Worm (Caenorhabditis elegans) whole organism, late embryonic: Measurements from ENCODE around the gene spp-29.

ENCODE experiments used
- F13H6.1 ChIP-seq: sonication (generic microtip); optimal IDR thresholded peaks from 2 replicates; lab custom pipeline; 2016; ENCODE audit warnings: missing genetic modification characterization, missing compliant biosample characterization
- K02D7.2 ChIP-seq: sonication (generic microtip); optimal IDR thresholded peaks from 2 replicates; lab custom pipeline; 2017; ENCODE audit warnings: mild to moderate bottlenecking, missing genetic modification characterization, missing compliant biosample characterization
- K09A11.1 ChIP-seq: sonication (generic microtip); optimal IDR thresholded peaks from 2 replicates; lab custom pipeline; 2017; ENCODE audit warnings: antibody characterized with exemption, mild to moderate bottlenecking, missing genetic modification characterization, missing compliant biosample characterization; ENCODE audit not compliant: insufficient read depth
- ahr-1 ChIP-seq: sonication (generic microtip); optimal IDR thresholded peaks from 2 replicates; lab custom pipeline; 2016; ENCODE audit warnings: missing genetic modification characterization, missing compliant biosample characterization
- ceh-19 ChIP-seq: fragments of 200-800 bp; sonication (Bioruptor generic); optimal IDR thresholded peaks from 2 replicates; lab custom pipeline; 2018; ENCODE audit warnings: mild to moderate bottlenecking, missing genetic modification characterization, missing compliant biosample characterization
- ceh-2 ChIP-seq: sonication (generic microtip); optimal IDR thresholded peaks from 2 replicates; lab custom pipeline; 2016; ENCODE audit warnings: missing genotype, missing genetic modification characterization, missing compliant biosample characterization
- ceh-22 ChIP-seq: sonication (generic microtip); optimal IDR thresholded peaks from 2 replicates; lab custom pipeline; 2017; ENCODE audit warnings: missing biosample characterization, missing genetic modification characterization
- ceh-45 ChIP-seq: fragments of 200-800 bp; sonication (Bioruptor generic); IDR thresholded peaks from 2 replicates; pipeline ENCODE4 v1.3.6; 2022; ENCODE audit warnings: missing genetic modification reagents, missing genetic modification characterization, missing compliant biosample characterization
- ceh-6 ChIP-seq: fragments of 200-800 bp; sonication (Bioruptor generic); optimal IDR thresholded peaks from 2 replicates; lab custom pipeline; 2018; ENCODE audit warnings: mild to moderate bottlenecking, missing genetic modification characterization, missing compliant biosample characterization
- che-1 ChIP-seq: sonication (generic microtip); optimal IDR thresholded peaks from 2 replicates; lab custom pipeline; 2016; ENCODE audit warnings: mild to moderate bottlenecking, missing genetic modification characterization, missing compliant biosample characterization
- elt-4 ChIP-seq: sonication (generic microtip); optimal IDR thresholded peaks from 2 replicates; lab custom pipeline; 2016; ENCODE audit warnings: missing genetic modification characterization, missing compliant biosample characterization
- fkh-10 ChIP-seq: fragments of 150-350 bp; optimal IDR thresholded peaks from 2 replicates; lab custom pipeline; 2014; ENCODE audit warnings: missing biosample characterization, missing genetic modification reagents, missing genetic modification characterization
- fkh-6 ChIP-seq: sonication (generic microtip); optimal IDR thresholded peaks from 2 replicates; lab custom pipeline; 2016; ENCODE audit warnings: missing genetic modification characterization, missing compliant biosample characterization
- gmeb-2 ChIP-seq: sonication (generic microtip); optimal IDR thresholded peaks from 2 replicates; lab custom pipeline; 2016; ENCODE audit warnings: missing genetic modification characterization, inconsistent platforms, missing compliant biosample characterization
- hlh-13 ChIP-seq: fragments of 200-800 bp; sonication (Bioruptor generic); optimal IDR thresholded peaks from 2 replicates; lab custom pipeline; 2018; ENCODE audit warnings: mild to moderate bottlenecking, missing genetic modification characterization, missing compliant biosample characterization
- hlh-15 ChIP-seq: sonication (generic microtip); optimal IDR thresholded peaks from 2 replicates; lab custom pipeline; 2016; ENCODE audit warnings: missing genetic modification characterization, missing compliant biosample characterization
- hlh-6 ChIP-seq: sonication (generic microtip); optimal IDR thresholded peaks from 2 replicates; lab custom pipeline; 2016; ENCODE audit warnings: missing genotype, missing genetic modification characterization, missing compliant biosample characterization
- lin-11 ChIP-seq: fragments of 200-800 bp; sonication (Bioruptor generic); optimal IDR thresholded peaks from 2 replicates; lab custom pipeline; 2018; ENCODE audit warnings: mild to moderate bottlenecking, missing genetic modification characterization, missing compliant biosample characterization
- madf-2 ChIP-seq: sonication (generic microtip); optimal IDR thresholded peaks from 2 replicates; lab custom pipeline; 2017; ENCODE audit warnings: missing genetic modification characterization, missing compliant biosample characterization
- nhr-232 ChIP-seq: sonication (generic microtip); optimal IDR thresholded peaks from 2 replicates; lab custom pipeline; 2016; ENCODE audit warnings: missing genetic modification characterization, missing compliant biosample characterization
- npax-4 ChIP-seq: sonication (generic microtip); optimal IDR thresholded peaks from 2 replicates; lab custom pipeline; 2016; ENCODE audit warnings: missing genetic modification characterization, missing compliant biosample characterization
- pha-2 ChIP-seq: sonication (generic microtip); optimal IDR thresholded peaks from 2 replicates; lab custom pipeline; 2017; ENCODE audit warnings: mild to moderate bottlenecking, missing genetic modification characterization, missing compliant biosample characterization
- ref-2 ChIP-seq: sonication (generic microtip); optimal IDR thresholded peaks from 2 replicates; lab custom pipeline; 2016; ENCODE audit warnings: missing genetic modification characterization, missing compliant biosample characterization
- rnt-1 ChIP-seq: sonication (generic microtip); optimal IDR thresholded peaks from 2 replicates; lab custom pipeline; 2016; ENCODE audit warnings: missing genetic modification characterization, missing compliant biosample characterization
- tbx-2 ChIP-seq: sonication (generic microtip); optimal IDR thresholded peaks from 2 replicates; lab custom pipeline; 2016; ENCODE audit warnings: missing genetic modification characterization, missing compliant biosample characterization
- unc-3 ChIP-seq, 2 experiments: fragments of 200-800 bp in 1 of 2; sonication (Bioruptor generic) in 1 of 2; sonication (generic microtip) in 1 of 2; conservative IDR thresholded peaks in 1 of 2; optimal IDR thresholded peaks in 1 of 2; 2 replicates each; pipeline versions ENCODE4 v1.3.6 to Lab custom; 2016 to 2022; ENCODE audit warnings: missing compliant biosample characterization in 2 of 2, missing genetic modification characterization in 2 of 2, missing genetic modification reagents in 1 of 2

Gene spp-29

DNA sequence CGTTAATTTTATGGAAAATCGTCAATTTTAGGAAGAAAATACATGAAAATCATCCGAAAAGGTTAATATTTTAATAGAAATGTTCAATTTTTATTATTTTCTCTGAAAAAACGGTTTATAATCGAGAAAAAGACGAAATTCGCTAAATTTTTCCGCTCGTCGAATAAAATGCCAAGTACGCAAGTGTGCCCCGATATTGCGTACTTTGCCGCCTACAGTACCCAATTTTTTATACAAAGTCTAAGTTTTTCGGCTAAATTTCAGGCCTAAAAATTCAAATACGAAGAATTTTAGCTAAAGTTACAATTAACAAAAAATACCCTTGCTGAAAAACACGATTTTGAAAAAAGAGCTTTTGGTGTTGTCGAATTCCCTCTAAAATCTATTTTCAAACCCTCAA is 37.8 kb downstream of the spp-29 start:
- TF ChIP-seq nhr-232 (no peak), ceh-22 (tag; lab: Kevin White, UChicago) (no peak), tbx-2 (no peak), ceh-2 (tag; lab: Kevin White, UChicago) (no peak), unc-3 (GFP tag; conservative IDR thresholded peaks at IDR 0.05; lab: Robert Waterston, UW) (no peak), unc-3 (tag; optimal IDR thresholded peaks at IDR 0.05; lab: Kevin White, UChicago) (no peak), hlh-15 (tag; lab: Kevin White, UChicago) (no peak), F13H6.1 (tag; lab: Kevin White, UChicago) (no peak), ceh-45 (GFP tag; lab: Robert Waterston, UW) (no peak)
- TF ChIP-seq, all 69 proteins: peak for 0

DNA sequence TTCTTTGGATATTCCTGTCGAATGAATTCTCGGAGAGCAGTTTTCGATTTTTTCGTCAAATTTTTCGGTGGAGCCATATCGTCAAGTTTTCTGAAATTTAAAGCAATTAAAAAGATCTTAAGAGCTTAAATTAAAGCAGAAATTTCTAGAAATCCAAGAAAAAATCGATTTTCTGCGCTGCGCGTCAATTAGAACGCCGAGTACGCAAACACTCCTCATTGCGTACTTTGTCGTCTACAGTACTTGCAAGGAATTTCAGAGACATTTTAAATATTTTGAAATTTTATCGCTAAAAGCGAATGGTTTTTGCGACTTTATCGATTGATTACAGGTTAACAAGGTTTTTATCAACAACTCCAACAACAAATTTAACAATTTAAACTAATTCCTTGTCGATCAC is 41.4 kb downstream of the spp-29 start:
- TF ChIP-seq che-1 (tag; lab: Kevin White, UChicago) (no peak), hlh-13 (GFP tag; lab: Kevin White, UChicago) (no peak), ceh-45 (GFP tag; lab: Robert Waterston, UW) (no peak), pha-2 (no peak), gmeb-2 (tag; lab: Kevin White, UChicago) (no peak), ceh-22 (tag; lab: Kevin White, UChicago) (no peak), fkh-10 (no peak), rnt-1 (tag; lab: Kevin White, UChicago) (no peak), ceh-19 (GFP tag; lab: Kevin White, UChicago) (no peak), K02D7.2 (tag; lab: Kevin White, UChicago) (no peak), ref-2 (tag; lab: Kevin White, UChicago) (no peak), madf-2 (no peak), lin-11 (tag; lab: Kevin White, UChicago) (no peak), npax-4 (tag; lab: Kevin White, UChicago) (no peak), ahr-1 (no peak), nhr-232 (no peak), hlh-6 (tag; lab: Kevin White, UChicago) (no peak), fkh-6 (tag; lab: Kevin White, UChicago) (no peak), elt-4 (no peak)

DNA sequence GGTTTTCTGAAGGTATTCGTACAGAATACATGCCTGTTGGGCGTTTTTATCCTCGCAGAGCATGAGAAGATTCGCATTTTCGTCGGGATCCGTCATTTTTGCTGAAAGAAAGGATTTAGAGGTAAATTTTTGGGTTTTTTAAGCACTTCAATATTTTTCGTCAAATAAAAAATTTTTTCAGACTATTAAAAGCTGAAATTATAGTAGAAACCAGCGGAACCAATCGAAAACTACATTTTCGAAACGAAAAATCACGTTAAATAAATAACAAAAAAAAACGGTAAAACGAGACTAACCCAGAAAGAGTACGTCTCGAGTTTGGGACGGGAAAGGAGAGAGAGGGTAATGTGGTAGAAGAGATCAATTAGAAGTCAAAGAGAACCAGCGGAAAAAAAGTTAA is 46.2 kb downstream of the spp-29 start, which contains the start of gene fbxa-192:
Gene fbxa-192 (minus strand): TSS at position 101 of the 400 bp plus-strand sequence.
- no peak for TF ChIP-seq K09A11.1 (tag; lab: Kevin White, UChicago)
- TF ChIP-seq ceh-6: no peak
- TF ChIP-seq madf-2: no peak
